Worm (Caenorhabditis elegans): ENCODE data around the gene mrps-11.

ce11 chrV:12465399-12465798, 29.0 kb downstream of the mrps-11 start:
- TF ChIP-seq ama-1 (optimal IDR thresholded peaks at IDR 0.05): no peak
- TF ChIP-seq scrt-1 (GFP tag; IDR thresholded peaks at IDR 0.05): no peak
- TF ChIP-seq aly-1 (tag; optimal IDR thresholded peaks at IDR 0.05): no peak
- TF ChIP-seq F13C5.2 (tag; optimal IDR thresholded peaks at IDR 0.05): no peak
- no peak for TF ChIP-seq tbx-11 (GFP tag; IDR thresholded peaks at IDR 0.05)
- TF ChIP-seq pes-1 (GFP tag; IDR thresholded peaks at IDR 0.05): no peak
- no peak for TF ChIP-seq flt-1 (GFP tag; IDR thresholded peaks at IDR 0.05)
- no peak for TF ChIP-seq ceh-13 (GFP tag; optimal IDR thresholded peaks at IDR 0.05)
- TF ChIP-seq sea-1 (GFP tag; conservative IDR thresholded peaks at IDR 0.05): no peak
- no peak for TF ChIP-seq B0310.2 (tag; optimal IDR thresholded peaks at IDR 0.05)
